ENCODE assay signal across 1 fruit fly cellular context in the genomic region with DNA sequence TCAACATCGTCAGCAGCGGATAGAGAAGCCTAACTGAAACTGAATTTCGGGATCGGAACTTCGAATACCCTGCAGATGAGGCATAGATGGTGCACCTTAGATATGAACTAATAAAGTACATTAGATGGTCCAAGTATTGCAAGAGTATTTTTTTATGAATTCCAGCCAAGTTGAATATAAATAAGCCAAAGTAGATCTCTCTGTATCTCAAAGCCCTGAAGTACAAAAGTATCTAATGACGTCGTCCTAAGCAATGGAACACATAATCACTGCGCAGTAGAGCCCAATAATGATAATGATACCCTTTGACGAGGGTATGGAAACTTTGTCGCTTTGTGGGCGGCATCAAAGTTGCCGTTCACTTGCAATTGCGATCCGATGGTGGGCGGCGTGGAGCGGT.
TF ChIP-seq lines count a peak whose summit lies in the region.

No protein-coding gene starts in this region.

TF ChIP-seq in whole organism, embryonic, 481 proteins besides CTCF, POLR2A, EP300 and RAD21 (continued from another document):
- TF ChIP-seq CG1603 (tag; optimal IDR thresholded peaks at IDR 0.05; lab: Kevin White, UChicago) (peak; percentile 26), lmd (GFP tag; IDR thresholded peaks at IDR 0.05; lab: Robert Waterston, UW) (peak; percentile 39; the same call in 1 of the 2 replicates), scrt (GFP tag; optimal IDR thresholded peaks at IDR 0.05; lab: Kevin White, UChicago) (no peak), Med (GFP tag; lab: Kevin White, UChicago) (peak; percentile 71), tio (GFP tag; optimal IDR thresholded peaks at IDR 0.05; lab: Kevin White, UChicago) (no peak), oc (tag; optimal IDR thresholded peaks at IDR 0.05; lab: Kevin White, UChicago) (peak; percentile 25), HLH4C (GFP tag; IDR thresholded peaks at IDR 0.05; lab: Robert Waterston, UW; ENCODE audit: partially characterized antibody) (no peak), D19A (tag; optimal IDR thresholded peaks at IDR 0.05; lab: Kevin White, UChicago) (peak; percentile 65), CG12744 (GFP tag; optimal IDR thresholded peaks at IDR 0.05; lab: Kevin White, UChicago) (no peak), ems (GFP tag; optimal IDR thresholded peaks at IDR 0.05; lab: Kevin White, UChicago) (no peak), sens (GFP tag; lab: Kevin White, UChicago) (peak; percentile 63), CG11504 (tag; optimal IDR thresholded peaks at IDR 0.05; lab: Kevin White, UChicago) (peak; percentile 24), Ada2b (GFP tag; IDR thresholded peaks at IDR 0.05; lab: Robert Waterston, UW) (0 out of 2 replicates have a peak, but pooled peaks have one; percentile 23), Oli (tag; optimal IDR thresholded peaks at IDR 0.05; lab: Kevin White, UChicago) (peak; percentile 16), row (GFP tag; IDR thresholded peaks at IDR 0.05; lab: Robert Waterston, UW) (peak; percentile 53)
